Fruit fly (Drosophila melanogaster): ENCODE results near the gene Reps.

Reps gene

dm6 chr2L:11106562-11106962, at the start of gene Reps:
Reps (minus strand) TSS chr2L:11106645.
- TF ChIP-seq C15 (GFP tag; IDR thresholded peaks at IDR 0.05) (peak; percentile 97), CG14441 (GFP tag; IDR thresholded peaks at IDR 0.05) (peak; percentile 99), prd (optimal IDR thresholded peaks at IDR 0.05) (no peak), prd (GFP tag; IDR thresholded peaks at IDR 0.05) (peak; percentile 100), bsh (GFP tag; optimal IDR thresholded peaks at IDR 0.05) (peak; percentile 87 to 99), Spps (tag; optimal IDR thresholded peaks at IDR 0.05) (peak; percentile 98), CG1647 (GFP tag; optimal IDR thresholded peaks at IDR 0.05) (peak; percentile 98), hth (optimal IDR thresholded peaks at IDR 0.05) (no peak), tin (GFP tag; optimal IDR thresholded peaks at IDR 0.05) (peak; percentile 99), CG4854 (GFP tag; optimal IDR thresholded peaks at IDR 0.05) (peak; percentile 97), jing (GFP tag; optimal IDR thresholded peaks at IDR 0.05) (peak; percentile 97), CG10654 (GFP tag; optimal IDR thresholded peaks at IDR 0.05) (peak; percentile 99), oc (tag; optimal IDR thresholded peaks at IDR 0.05) (peak; percentile 97), CG17612 (GFP tag; IDR thresholded peaks at IDR 0.05) (peak; percentile 97), Sry-δ (GFP tag; optimal IDR thresholded peaks at IDR 0.05) (peak; percentile 83), CG15601 (tag; optimal IDR thresholded peaks at IDR 0.05) (peak; percentile 97), BtbVII (GFP tag; optimal IDR thresholded peaks at IDR 0.05) (peak; percentile 97), CG2129 (GFP tag; IDR thresholded peaks at IDR 0.05; ENCODE audit: partially characterized antibody) (no peak), so (GFP tag; IDR thresholded peaks at IDR 0.05) (peak; percentile 99), trh (GFP tag; optimal IDR thresholded peaks at IDR 0.05) (peak; percentile 98), sug (tag; optimal IDR thresholded peaks at IDR 0.05) (peak; percentile 97), CG17359 (tag; optimal IDR thresholded peaks at IDR 0.05) (peak; percentile 98), usp (GFP tag; optimal IDR thresholded peaks at IDR 0.05) (no peak), CG4328 (GFP tag; optimal IDR thresholded peaks at IDR 0.05) (peak; percentile 95), repo (GFP tag; optimal IDR thresholded peaks at IDR 0.05) (peak; percentile 96), pzg (GFP tag; optimal IDR thresholded peaks at IDR 0.05) (peak; percentile 89), sens (GFP tag) (peak; percentile 100), rib (GFP tag; IDR thresholded peaks at IDR 0.05) (peak; percentile 97), hb (GFP tag; IDR thresholded peaks at IDR 0.05; ENCODE audit: partially characterized antibody) (peak; percentile 68; the same call in 2 of the 3 replicates), CG31388 (GFP tag; optimal IDR thresholded peaks at IDR 0.05) (peak; percentile 97), amos (GFP tag; IDR thresholded peaks at IDR 0.05; ENCODE audit: partially characterized antibody) (peak; percentile 66), CG30431 (GFP tag; optimal IDR thresholded peaks at IDR 0.05) (peak; percentile 99), vvl (GFP tag; IDR thresholded peaks at IDR 0.05) (peak; percentile 99), CG4617 (GFP tag; optimal IDR thresholded peaks at IDR 0.05; ENCODE audit: borderline replicate concordance) (peak; percentile 99), CG8924 (tag; optimal IDR thresholded peaks at IDR 0.05) (peak; percentile 98), unpg (GFP tag; optimal IDR thresholded peaks at IDR 0.05) (peak; percentile 99), CG11093 (GFP tag; IDR thresholded peaks at IDR 0.05) (peak; percentile 99), CG7372 (GFP tag; IDR thresholded peaks at IDR 0.05) (peak; percentile 99), twi (tag; optimal IDR thresholded peaks at IDR 0.05) (peak; percentile 97), Bteb2 (GFP tag; optimal IDR thresholded peaks at IDR 0.05) (peak; percentile 97), Hsf (GFP tag; optimal IDR thresholded peaks at IDR 0.05) (peak; percentile 99), Atf3 (GFP tag; optimal IDR thresholded peaks at IDR 0.05) (peak; percentile 99), hkb (optimal IDR thresholded peaks at IDR 0.05) (peak; percentile 91), hkb (GFP tag; IDR thresholded peaks at IDR 0.05) (peak; percentile 99), gsb-n (tag; optimal IDR thresholded peaks at IDR 0.05) (peak; percentile 98), salm (tag; optimal IDR thresholded peaks at IDR 0.05) (peak; percentile 93), Abd-B (GFP tag; optimal IDR thresholded peaks at IDR 0.05) (peak; percentile 99), Bgb (GFP tag; IDR thresholded peaks at IDR 0.05; ENCODE audit: partially characterized antibody) (peak; percentile 56), tll (GFP tag; optimal IDR thresholded peaks at IDR 0.05) (peak; percentile 75 to 82), Rfx (GFP tag; IDR thresholded peaks at IDR 0.05) (peak; percentile 99), CG3281 (GFP tag; optimal IDR thresholded peaks at IDR 0.05) (peak; percentile 99), Fer2 (tag; optimal IDR thresholded peaks at IDR 0.05) (peak; percentile 98)

All from whole organism, embryonic.